Worm (Caenorhabditis elegans): ENCODE measurements around the gene cyn-17.

Gene cyn-17

DNA sequence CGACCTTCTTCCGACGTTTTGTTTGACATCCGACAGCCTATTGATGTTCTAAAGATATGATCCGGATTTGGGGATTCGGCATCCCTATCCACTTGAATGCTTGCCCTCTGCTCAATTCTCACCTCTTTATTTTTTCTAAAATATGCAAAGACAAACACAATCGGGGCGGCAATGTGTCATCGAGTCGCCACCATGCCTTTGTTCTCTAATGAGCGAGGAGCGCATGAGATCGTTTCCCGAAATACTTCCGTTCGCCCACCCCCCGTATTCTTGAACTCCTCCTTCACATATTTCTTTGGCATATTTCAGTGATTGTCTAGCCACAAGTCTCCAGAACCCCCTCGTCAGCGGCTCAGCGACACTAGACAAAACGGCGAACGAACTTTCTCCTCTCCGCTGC lies at the start of gene cyn-17:
Gene cyn-17, plus strand, starts transcription at position 301 of the 400 bp plus-strand sequence.
- TF ChIP-seq F49E8.2 (tag; optimal IDR thresholded peaks at IDR 0.05; ENCODE audit: borderline replicate concordance) (no peak), mes-2 (tag; optimal IDR thresholded peaks at IDR 0.05; ENCODE audit: poor library complexity, severe bottlenecking) (no peak), unc-130 (GFP tag; optimal IDR thresholded peaks at IDR 0.05) (no peak), lir-3 (tag; optimal IDR thresholded peaks at IDR 0.05) (no peak), cey-2 (tag; optimal IDR thresholded peaks at IDR 0.05; ENCODE audit: borderline replicate concordance, insufficient read depth) (no peak), lin-38 (GFP tag; IDR thresholded peaks at IDR 0.05) (no peak), unc-39 (tag; optimal IDR thresholded peaks at IDR 0.05) (no peak), lin-15B (tag; optimal IDR thresholded peaks at IDR 0.05) (no peak), hlh-11 (tag; optimal IDR thresholded peaks at IDR 0.05) (no peak), mxl-3 (GFP tag; optimal IDR thresholded peaks at IDR 0.05) (no peak), lin-1 (GFP tag; IDR thresholded peaks at IDR 0.05) (no peak)

- TF ChIP-seq mxl-2 (GFP tag; conservative IDR thresholded peaks at IDR 0.05): no peak
- no peak for TF ChIP-seq madf-5 (GFP tag; IDR thresholded peaks at IDR 0.05)
- no peak for TF ChIP-seq mep-1 (tag; optimal IDR thresholded peaks at IDR 0.05)
- no peak for TF ChIP-seq lin-15B (tag; optimal IDR thresholded peaks at IDR 0.05)
- TF ChIP-seq php-3 (GFP tag; IDR thresholded peaks at IDR 0.05): no peak
- no peak for TF ChIP-seq lin-13 (GFP tag; optimal IDR thresholded peaks at IDR 0.05)
- no peak for TF ChIP-seq nhr-48 (tag; optimal IDR thresholded peaks at IDR 0.05)
- no peak for TF ChIP-seq attf-4 (tag; optimal IDR thresholded peaks at IDR 0.05)
Observed at ce11 chrV:5753432-5753831, 46.0 kb upstream of the cyn-17 start, which contains the start of gene pgph-1. pgph-1 (minus strand) TSS chrV:5753532.

DNA sequence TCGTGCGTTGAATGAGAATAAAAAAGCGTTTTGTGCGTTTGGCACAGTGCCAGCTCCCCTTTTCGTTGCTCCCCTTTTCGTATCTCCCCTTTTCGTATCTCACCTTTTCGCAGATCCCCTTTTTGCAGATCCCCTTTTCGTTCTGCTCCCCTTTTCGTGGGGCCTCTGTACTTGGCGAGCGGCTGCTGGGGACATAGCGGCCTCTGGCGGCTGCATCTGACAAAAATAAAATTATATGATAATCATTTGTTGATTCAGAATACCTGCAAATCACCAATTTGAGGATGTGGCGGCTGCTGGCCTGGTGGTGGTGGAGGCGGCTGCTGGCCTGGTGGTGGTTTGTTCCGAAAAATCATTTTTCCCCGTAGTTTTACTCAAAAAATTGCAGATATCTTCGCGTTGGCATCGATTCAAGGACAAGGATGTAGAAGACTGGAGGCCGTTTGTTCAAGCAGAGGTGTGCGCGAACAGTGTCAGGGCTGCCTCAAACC lies 44.2 kb upstream of the cyn-17 start, which contains the start of gene K09H11.11:
Gene K09H11.11, minus strand, starts transcription at position 51 of the 491 bp plus-strand sequence.
- TF ChIP-seq set-16 (GFP tag; IDR thresholded peaks at IDR 0.05): peak; percentile 83
- peak; percentile 2; the same call in 1 of the 2 replicates for TF ChIP-seq ceh-44 (GFP tag; IDR thresholded peaks at IDR 0.05)

- TF ChIP-seq F10B5.3 (tag; optimal IDR thresholded peaks at IDR 0.05) (no peak), daf-16 (GFP tag; optimal IDR thresholded peaks at IDR 0.05) (no peak), daf-16 (tag; optimal IDR thresholded peaks at IDR 0.05) (no peak), daf-19 (GFP tag; conservative IDR thresholded peaks at IDR 0.05) (no peak), dpl-1 (GFP tag; optimal IDR thresholded peaks at IDR 0.05) (no peak), skn-1 (tag; optimal IDR thresholded peaks at IDR 0.05) (no peak), Y75B8A.6 (GFP tag; IDR thresholded peaks at IDR 0.05) (no peak), ces-1 (GFP tag; optimal IDR thresholded peaks at IDR 0.05) (no peak), egl-43 (GFP tag; IDR thresholded peaks at IDR 0.05) (no peak), mdl-1 (tag; optimal IDR thresholded peaks at IDR 0.05) (no peak), zip-11 (GFP tag; IDR thresholded peaks at IDR 0.05) (no peak), zfp-3 (GFP tag; conservative IDR thresholded peaks at IDR 0.05) (no peak), T20F7.1 (GFP tag; optimal IDR thresholded peaks at IDR 0.05) (no peak), nhr-41 (GFP tag; IDR thresholded peaks at IDR 0.05) (no peak), cey-2 (tag; optimal IDR thresholded peaks at IDR 0.05; ENCODE audit: borderline replicate concordance, insufficient read depth) (no peak), ceh-44 (GFP tag; IDR thresholded peaks at IDR 0.05) (no peak)
Observed at ce11 chrV:5756193-5756592, 43.3 kb upstream of the cyn-17 start, which contains the start of gene C53A3.3. C53A3.3 (plus strand) TSS chrV:5756493.

- TF ChIP-seq egl-43 (GFP tag; IDR thresholded peaks at IDR 0.05): no peak
- TF ChIP-seq ces-1 (GFP tag; optimal IDR thresholded peaks at IDR 0.05): no peak
- TF ChIP-seq Y75B8A.6 (GFP tag; IDR thresholded peaks at IDR 0.05): no peak
- no peak for TF ChIP-seq ceh-20 (GFP tag; IDR thresholded peaks at IDR 0.05)
- no peak for TF ChIP-seq mxl-2 (GFP tag; conservative IDR thresholded peaks at IDR 0.05)
- TF ChIP-seq attf-4 (tag; optimal IDR thresholded peaks at IDR 0.05): no peak
- no peak for TF ChIP-seq ZK546.5 (tag; optimal IDR thresholded peaks at IDR 0.05)
- TF ChIP-seq mdl-1 (tag; optimal IDR thresholded peaks at IDR 0.05): no peak
- no peak for TF ChIP-seq php-3 (GFP tag; IDR thresholded peaks at IDR 0.05)
- no peak for TF ChIP-seq nhr-102 (tag; optimal IDR thresholded peaks at IDR 0.05)
- no peak for TF ChIP-seq lin-29 (GFP tag; IDR thresholded peaks at IDR 0.05)
- no peak for TF ChIP-seq spr-3 (GFP tag; optimal IDR thresholded peaks at IDR 0.05)
- no peak for TF ChIP-seq skn-1 (tag; optimal IDR thresholded peaks at IDR 0.05)
- no peak for TF ChIP-seq Y105C5A.15 (GFP tag; IDR thresholded peaks at IDR 0.05)
- no peak for TF ChIP-seq unc-62 (GFP tag; optimal IDR thresholded peaks at IDR 0.05 in 1 of 2)
- TF ChIP-seq unc-62 (tag; optimal IDR thresholded peaks at IDR 0.05): no peak
- no peak for TF ChIP-seq hlh-11 (tag; optimal IDR thresholded peaks at IDR 0.05)
- no peak for TF ChIP-seq daf-8 (GFP tag; IDR thresholded peaks at IDR 0.05)
- no peak for TF ChIP-seq lin-13 (GFP tag; optimal IDR thresholded peaks at IDR 0.05)
- TF ChIP-seq aha-1 (tag): no peak
Observed at ce11 chrV:5758780-5759179, 40.7 kb upstream of the cyn-17 start, which contains the start of gene C53A3.4. C53A3.4 (minus strand) TSS chrV:5758880.

Data from whole organism, L4 larva.